Fruit fly (Drosophila melanogaster) whole organism, embryonic: ENCODE measurements around the gene CG9117.

Experiments
- B-H1 ChIP-seq: fragments of 200-800 bp; sonication (Bioruptor generic); IDR thresholded peaks from 3 replicates; pipeline ENCODE4 v1.3.6; 2022; ENCODE audit warnings: missing biosample characterization, missing genetic modification characterization
- C15 ChIP-seq: fragments of 200-800 bp; sonication (Bioruptor generic); IDR thresholded peaks from 3 replicates; pipeline ENCODE4 v1.3.6; 2022; ENCODE audit warnings: missing biosample characterization, missing genetic modification characterization
- CG10147 ChIP-seq: fragments of 200-800 bp; sonication (Bioruptor generic); optimal IDR thresholded peaks from 2 replicates; lab custom pipeline; 2019; ENCODE audit warnings: missing biosample characterization, mild to moderate bottlenecking, missing genetic modification characterization, moderate library complexity
- CG1024 ChIP-seq: fragments of 200-800 bp; sonication (Bioruptor generic); IDR thresholded peaks from 2 replicates; pipeline ENCODE4 v1.3.6; 2022; ENCODE audit warnings: missing biosample characterization, missing genetic modification characterization
- CG13296 ChIP-seq: fragments of 200-800 bp; sonication (Bioruptor generic); optimal IDR thresholded peaks from 3 replicates; lab custom pipeline; 2018; ENCODE audit warnings: missing biosample characterization, mild to moderate bottlenecking, missing genetic modification characterization
- CG17186 ChIP-seq: fragments of 200-800 bp; sonication (Bioruptor generic); optimal IDR thresholded peaks from 3 replicates; lab custom pipeline; 2017; ENCODE audit warnings: missing biosample characterization, missing genetic modification reagents, missing genetic modification characterization
- CG17568 ChIP-seq: fragments of 200-800 bp; sonication (Bioruptor generic); optimal IDR thresholded peaks from 2 replicates; lab custom pipeline; 2018; ENCODE audit warnings: missing biosample characterization, mild to moderate bottlenecking, missing genetic modification characterization, moderate library complexity
- CG18764 ChIP-seq: fragments of 200-800 bp; sonication (Bioruptor generic); optimal IDR thresholded peaks from 3 replicates; lab custom pipeline; 2016; ENCODE audit warnings: missing biosample characterization, missing genetic modification characterization
- CG2199 ChIP-seq: fragments of 200-800 bp; sonication (Bioruptor generic); IDR thresholded peaks from 3 replicates; pipeline ENCODE4 v1.3.6; 2022; ENCODE audit warnings: missing biosample characterization, missing genetic modification characterization
- CG30431 ChIP-seq: fragments of 200-800 bp; sonication (Bioruptor generic); optimal IDR thresholded peaks from 2 replicates; lab custom pipeline; 2017; ENCODE audit warnings: missing biosample characterization, missing genetic modification characterization
- CG3065 ChIP-seq: fragments of 200-800 bp; sonication (Bioruptor generic); optimal IDR thresholded peaks from 2 replicates; lab custom pipeline; 2016; ENCODE audit warnings: missing biosample characterization, missing genetic modification characterization
- CG33213 ChIP-seq: fragments of 200-800 bp; sonication (Bioruptor generic); optimal IDR thresholded peaks from 3 replicates; lab custom pipeline; 2016; ENCODE audit warnings: missing biosample characterization, missing genetic modification characterization
- CG3847 ChIP-seq: fragments of 200-800 bp; sonication (Bioruptor generic); IDR thresholded peaks from 2 replicates; pipeline ENCODE4 v1.3.6; 2022; ENCODE audit warnings: missing biosample characterization, missing genetic modification characterization
- CG4404 ChIP-seq: fragments of 200-800 bp; sonication (Bioruptor generic); IDR thresholded peaks from 2 replicates; pipeline ENCODE4 v1.3.6; 2022; ENCODE audit warnings: missing biosample characterization, missing genetic modification characterization
- CG4617 ChIP-seq: fragments of 200-800 bp; sonication (Bioruptor generic); optimal IDR thresholded peaks from 3 replicates; lab custom pipeline; 2016; ENCODE audit warnings: missing biosample characterization, missing genetic modification characterization, borderline replicate concordance
- CG6683 ChIP-seq: fragments of 200-800 bp; sonication (Bioruptor generic); optimal IDR thresholded peaks from 2 replicates; lab custom pipeline; 2017; ENCODE audit warnings: missing biosample characterization, mild to moderate bottlenecking, missing genetic modification characterization, missing genetic modification reagents
- CG6791 ChIP-seq: fragments of 200-800 bp; sonication (Bioruptor generic); IDR thresholded peaks from 3 replicates; pipeline ENCODE4 v1.3.6; 2022; ENCODE audit warnings: missing biosample characterization, missing genetic modification characterization; ENCODE audit not compliant: partially characterized antibody
- CG7987 ChIP-seq: fragments of 200-800 bp; sonication (Bioruptor generic); optimal IDR thresholded peaks from 2 replicates; lab custom pipeline; 2018; ENCODE audit warnings: missing biosample characterization, mild to moderate bottlenecking, missing genetic modification characterization, moderate library complexity
- CG8359 ChIP-seq: fragments of 200-800 bp; sonication (Bioruptor generic); optimal IDR thresholded peaks from 2 replicates; lab custom pipeline; 2017; ENCODE audit warnings: missing biosample characterization, mild to moderate bottlenecking, missing genetic modification characterization, borderline replicate concordance
- CG9437 ChIP-seq: fragments of 200-800 bp; sonication (Bioruptor generic); optimal IDR thresholded peaks from 2 replicates; lab custom pipeline; 2018; ENCODE audit warnings: missing biosample characterization, mild to moderate bottlenecking, missing genetic modification characterization
- CG9797 ChIP-seq: fragments of 200-800 bp; sonication (Bioruptor generic); optimal IDR thresholded peaks from 3 replicates; lab custom pipeline; 2018; ENCODE audit warnings: missing biosample characterization, mild to moderate bottlenecking, missing genetic modification characterization
- CoRest ChIP-seq: fragments of 200-800 bp; sonication (Bioruptor generic); optimal IDR thresholded peaks from 3 replicates; lab custom pipeline; 2018; ENCODE audit warnings: missing biosample characterization, mild to moderate bottlenecking, missing genetic modification characterization, moderate library complexity
- Dp ChIP-seq: fragments of 200-800 bp; sonication (Bioruptor generic); optimal IDR thresholded peaks from 2 replicates; lab custom pipeline; 2018; ENCODE audit warnings: missing biosample characterization, mild to moderate bottlenecking, missing genetic modification characterization, moderate library complexity
- Drgx ChIP-seq: fragments of 200-800 bp; sonication (Bioruptor generic); IDR thresholded peaks from 2 replicates; pipeline ENCODE4 v1.3.6; 2022; ENCODE audit warnings: missing biosample characterization, missing genetic modification characterization
- E2f2 ChIP-seq: fragments of 200-800 bp; sonication (Bioruptor generic); IDR thresholded peaks from 2 replicates; pipeline ENCODE4 v1.3.6; 2022; ENCODE audit warnings: missing biosample characterization, missing genetic modification characterization
- HLH3B ChIP-seq: fragments of 200-800 bp; sonication (Bioruptor generic); IDR thresholded peaks from 2 replicates; pipeline ENCODE4 v1.3.6; 2022; ENCODE audit warnings: missing biosample characterization, missing genetic modification characterization
- Hey ChIP-seq: fragments of 200-800 bp; sonication (Bioruptor generic); optimal IDR thresholded peaks from 3 replicates; lab custom pipeline; 2018; ENCODE audit warnings: missing biosample characterization, mild to moderate bottlenecking, missing genetic modification characterization
- Lim3 ChIP-seq: fragments of 200-800 bp; sonication (Bioruptor generic); IDR thresholded peaks from 2 replicates; pipeline ENCODE4 v1.3.6; 2022; ENCODE audit warnings: missing biosample characterization, missing genetic modification characterization
- MBD-R2 ChIP-seq: fragments of 200-800 bp; sonication (Bioruptor generic); IDR thresholded peaks from 2 replicates; pipeline ENCODE4 v1.3.6; 2022; ENCODE audit warnings: missing biosample characterization, missing genetic modification characterization
- Mrtf ChIP-seq: fragments of 200-800 bp; sonication (Bioruptor generic); IDR thresholded peaks from 3 replicates; pipeline ENCODE4 v1.3.6; 2022; ENCODE audit warnings: missing biosample characterization, missing genetic modification characterization
- Myb ChIP-seq: fragments of 200-800 bp; sonication (Bioruptor generic); optimal IDR thresholded peaks from 2 replicates; lab custom pipeline; 2016; ENCODE audit warnings: missing biosample characterization, missing genetic modification characterization
- Rfx ChIP-seq: fragments of 200-800 bp; sonication (Bioruptor generic); IDR thresholded peaks from 2 replicates; pipeline ENCODE4 v1.3.6; 2022; ENCODE audit warnings: missing biosample characterization, missing genetic modification characterization
- Six4 ChIP-seq: fragments of 200-800 bp; sonication (Bioruptor generic); optimal IDR thresholded peaks from 2 replicates; lab custom pipeline; 2016; ENCODE audit warnings: missing biosample characterization, missing genetic modification characterization
- ac ChIP-seq: fragments of 200-800 bp; sonication (Bioruptor generic); optimal IDR thresholded peaks from 3 replicates; lab custom pipeline; 2017; ENCODE audit warnings: missing biosample characterization, mild to moderate bottlenecking, missing genetic modification characterization
- ash1 ChIP-seq: fragments of 200-800 bp; sonication (Bioruptor generic); optimal IDR thresholded peaks from 2 replicates; lab custom pipeline; 2018; ENCODE audit warnings: missing biosample characterization, mild to moderate bottlenecking, missing genetic modification characterization
- chinmo ChIP-seq: fragments of 200-800 bp; sonication (Bioruptor generic); IDR thresholded peaks from 4 replicates; pipeline ENCODE4 v1.3.6; 2022; ENCODE audit warnings: missing biosample characterization, missing genetic modification characterization; ENCODE audit not compliant: partially characterized antibody
- cwo ChIP-seq: fragments of 200-800 bp; sonication (Bioruptor generic); optimal IDR thresholded peaks from 3 replicates; lab custom pipeline; 2017; ENCODE audit warnings: missing biosample characterization, missing genetic modification characterization, mild to moderate bottlenecking, moderate library complexity, missing genetic modification reagents
- emc ChIP-seq: fragments of 200-800 bp; sonication (Bioruptor generic); optimal IDR thresholded peaks from 2 replicates; lab custom pipeline; 2016; ENCODE audit warnings: missing biosample characterization, missing genetic modification characterization
- gfzf ChIP-seq: fragments of 200-800 bp; sonication (Bioruptor generic); optimal IDR thresholded peaks from 2 replicates; lab custom pipeline; 2016; ENCODE audit warnings: missing biosample characterization, mild to moderate bottlenecking, missing genetic modification characterization, moderate library complexity
- hb ChIP-seq: fragments of 200-800 bp; sonication (Bioruptor generic); IDR thresholded peaks from 3 replicates; pipeline ENCODE4 v1.3.6; 2022; ENCODE audit warnings: missing biosample characterization, missing genetic modification characterization; ENCODE audit not compliant: partially characterized antibody
- klu ChIP-seq: fragments of 200-800 bp; sonication (Bioruptor generic); IDR thresholded peaks from 2 replicates; pipeline ENCODE4 v1.3.6; 2022; ENCODE audit warnings: missing biosample characterization, missing genetic modification characterization
- nerfin-1 ChIP-seq: fragments of 200-800 bp; sonication (Bioruptor generic); optimal IDR thresholded peaks from 3 replicates; lab custom pipeline; 2019; ENCODE audit warnings: missing biosample characterization, mild to moderate bottlenecking, missing genetic modification characterization, moderate library complexity
- org-1 ChIP-seq: fragments of 200-800 bp; sonication (Bioruptor generic); optimal IDR thresholded peaks from 2 replicates; lab custom pipeline; 2017; ENCODE audit warnings: missing biosample characterization, missing genetic modification characterization
- psq ChIP-seq: fragments of 200-800 bp; sonication (Bioruptor generic); optimal IDR thresholded peaks from 2 replicates; lab custom pipeline; 2017; ENCODE audit warnings: missing biosample characterization, missing genetic modification characterization
- pum ChIP-seq: fragments of 200-800 bp; sonication (Bioruptor generic); optimal IDR thresholded peaks from 2 replicates; lab custom pipeline; 2016; ENCODE audit warnings: missing biosample characterization, missing genetic modification characterization
- pzg ChIP-seq: fragments of 200-800 bp; sonication (Bioruptor generic); optimal IDR thresholded peaks from 3 replicates; lab custom pipeline; 2018; ENCODE audit warnings: missing biosample characterization, mild to moderate bottlenecking, missing genetic modification characterization, moderate library complexity
- row ChIP-seq: fragments of 200-800 bp; sonication (Bioruptor generic); IDR thresholded peaks from 3 replicates; pipeline ENCODE4 v1.3.6; 2022; ENCODE audit warnings: missing biosample characterization, missing genetic modification characterization
- scrt ChIP-seq: fragments of 200-800 bp; sonication (Bioruptor generic); optimal IDR thresholded peaks from 2 replicates; lab custom pipeline; 2018; ENCODE audit warnings: missing biosample characterization, mild to moderate bottlenecking, missing genetic modification characterization, moderate library complexity
- stwl ChIP-seq: fragments of 200-800 bp; sonication (Bioruptor generic); optimal IDR thresholded peaks from 3 replicates; lab custom pipeline; 2018; ENCODE audit warnings: missing biosample characterization, mild to moderate bottlenecking, missing genetic modification characterization, moderate library complexity

Gene CG9117

dm6 chr2L:6000065-6000464 is 37.6 kb downstream of the CG9117 start, which contains the start of gene Tsp26A (continued):
- TF ChIP-seq row (GFP tag; lab: Robert Waterston, UW), result 0 out of 3 replicates have a peak, but pooled peaks have one; percentile 23
- TF ChIP-seq chinmo (GFP tag; lab: Robert Waterston, UW), result 0 out of 4 replicates have a peak, but pooled peaks have one; percentile 52
- peak; percentile 23; the same call in 1 of the 2 replicates for TF ChIP-seq Rfx (GFP tag; lab: Robert Waterston, UW)
- TF ChIP-seq Six4 (GFP tag; lab: Kevin White, UChicago), result no peak
- TF ChIP-seq stwl (tag; lab: Kevin White, UChicago), result peak; percentile 55
- TF ChIP-seq CG9797 (GFP tag; lab: Kevin White, UChicago), result peak; percentile 40
- 0 out of 3 replicates have a peak, but pooled peaks have one; percentile 35 for TF ChIP-seq CG6791 (GFP tag; lab: Robert Waterston, UW)
- TF ChIP-seq MBD-R2 (GFP tag; lab: Robert Waterston, UW), result peak; percentile 63
- peak; percentile 42 for TF ChIP-seq pzg (GFP tag; lab: Kevin White, UChicago)
- peak; percentile 81 for TF ChIP-seq CG9437 (GFP tag; lab: Kevin White, UChicago)
- TF ChIP-seq CG33213 (GFP tag; lab: Kevin White, UChicago), result no peak
- TF ChIP-seq emc (GFP tag; lab: Kevin White, UChicago), result no peak
- TF ChIP-seq CG2199 (GFP tag; lab: Robert Waterston, UW), result no peak
- peak; percentile 39 for TF ChIP-seq Myb (GFP tag; lab: Kevin White, UChicago)
- no peak for TF ChIP-seq CG4404 (GFP tag; lab: Robert Waterston, UW)
- peak; percentile 15 for TF ChIP-seq CoRest (tag; lab: Kevin White, UChicago)
- peak; percentile 61 for TF ChIP-seq CG4617 (GFP tag; lab: Kevin White, UChicago)
- TF ChIP-seq CG7987, result no peak
- TF ChIP-seq Dp (GFP tag; lab: Kevin White, UChicago), result peak; percentile 47
- peak; percentile 56 for TF ChIP-seq E2f2 (GFP tag; lab: Robert Waterston, UW)
- peak; percentile 67 for TF ChIP-seq gfzf
- TF ChIP-seq, all 482 proteins: peak for 22

- TF ChIP-seq CG3847 (GFP tag; lab: Robert Waterston, UW) (peak; percentile 55), CG17186 (GFP tag; lab: Kevin White, UChicago) (peak; percentile 38), C15 (GFP tag; lab: Robert Waterston, UW) (no peak), CG13296 (no peak), hb (GFP tag; lab: Robert Waterston, UW) (no peak), nerfin-1 (tag; lab: Kevin White, UChicago) (no peak), Drgx (GFP tag; lab: Robert Waterston, UW) (peak; percentile 45; the same call in 1 of the 2 replicates), Lim3 (GFP tag; lab: Robert Waterston, UW) (no peak), CG30431 (GFP tag; lab: Kevin White, UChicago) (no peak), cwo (GFP tag; lab: Kevin White, UChicago) (no peak), CG3065 (GFP tag; lab: Kevin White, UChicago) (no peak), B-H1 (GFP tag; lab: Robert Waterston, UW) (no peak), HLH3B (GFP tag; lab: Robert Waterston, UW) (0 out of 2 replicates have a peak, but pooled peaks have one; percentile 28), Hey (tag; lab: Kevin White, UChicago) (no peak), CG1024 (GFP tag; lab: Robert Waterston, UW) (no peak), org-1 (GFP tag; lab: Kevin White, UChicago) (no peak), Mrtf (GFP tag; lab: Robert Waterston, UW) (no peak), scrt (GFP tag; lab: Kevin White, UChicago) (no peak), psq (GFP tag; lab: Kevin White, UChicago) (no peak), pum (GFP tag; lab: Kevin White, UChicago) (no peak), klu (GFP tag; lab: Robert Waterston, UW) (peak; percentile 47; the same call in 1 of the 2 replicates), CG17568 (GFP tag; lab: Kevin White, UChicago) (no peak), CG8359 (GFP tag; lab: Kevin White, UChicago) (peak; percentile 16), CG10147 (no peak), emc (GFP tag; lab: Kevin White, UChicago) (no peak), Rfx (GFP tag; lab: Robert Waterston, UW) (peak; percentile 79), CG6683 (GFP tag; lab: Kevin White, UChicago) (no peak), CG18764 (GFP tag; lab: Kevin White, UChicago) (no peak), ash1 (GFP tag; lab: Kevin White, UChicago) (no peak), ac (no peak)
Measured at dm6 chr2L:5999247-5999646, 38.5 kb downstream of the CG9117 start, which contains the start of gene Kdm5. Kdm5 (minus strand) TSS chr2L:5999501.
